Comparison of ENCODE assay signal across 2 fruit fly cellular contexts in genomic region chr3L:8150284-8150683, dm6.
A peak's percentile ranks its signal among the peaks of the same experiment; 100 is the strongest.
TF ChIP-seq lines count a peak whose summit lies in the region.

No protein-coding gene starts in this region.

- no peak for TF ChIP-seq CTCF in whole organism, embryonic (GFP tag; optimal IDR thresholded peaks at IDR 0.05; lab: Kevin White, UChicago)

TF ChIP-seq in whole organism, embryonic, 481 proteins besides CTCF, POLR2A, EP300 and RAD21:
- TF ChIP-seq pzg (GFP tag; optimal IDR thresholded peaks at IDR 0.05; lab: Kevin White, UChicago): no peak
- no peak for TF ChIP-seq CG17568 (GFP tag; optimal IDR thresholded peaks at IDR 0.05; lab: Kevin White, UChicago)
- no peak for TF ChIP-seq sim (GFP tag; IDR thresholded peaks at IDR 0.05; lab: Robert Waterston, UW)
- peak; percentile 51 for TF ChIP-seq Blimp-1 (GFP tag; optimal IDR thresholded peaks at IDR 0.05; lab: Kevin White, UChicago)
- no peak for TF ChIP-seq CG8359 (GFP tag; optimal IDR thresholded peaks at IDR 0.05; lab: Kevin White, UChicago; ENCODE audit: borderline replicate concordance)
- no peak for TF ChIP-seq row (GFP tag; IDR thresholded peaks at IDR 0.05; lab: Robert Waterston, UW)
- TF ChIP-seq nerfin-2 (GFP tag; IDR thresholded peaks at IDR 0.05; lab: Robert Waterston, UW; ENCODE audit: partially characterized antibody): no peak
- no peak for TF ChIP-seq CG17328 (GFP tag; IDR thresholded peaks at IDR 0.05; lab: Robert Waterston, UW)

TF ChIP-seq in whole organism, prepupa, 60 proteins besides CTCF, POLR2A, EP300 and RAD21:
- TF ChIP-seq Blimp-1 (GFP tag; optimal IDR thresholded peaks at IDR 0.05; lab: Kevin White, UChicago): peak; percentile 55
- TF ChIP-seq CG32006 (GFP tag; optimal IDR thresholded peaks at IDR 0.05; lab: Kevin White, UChicago): no peak

Comparison
In these comparisons a context has a peak if more than half of its experiments do, and no peak if none do; other contexts are left out.
1. Of the 7 proteins assayed by ChIP-seq in both whole organism, embryonic and whole organism, prepupa: peak only in whole organism, embryonic: none; only in whole organism, prepupa: none; in both: Blimp-1; in neither: 6.